Fruit fly (Drosophila melanogaster): ENCODE measurements around the gene Gyc76C.

DNA sequence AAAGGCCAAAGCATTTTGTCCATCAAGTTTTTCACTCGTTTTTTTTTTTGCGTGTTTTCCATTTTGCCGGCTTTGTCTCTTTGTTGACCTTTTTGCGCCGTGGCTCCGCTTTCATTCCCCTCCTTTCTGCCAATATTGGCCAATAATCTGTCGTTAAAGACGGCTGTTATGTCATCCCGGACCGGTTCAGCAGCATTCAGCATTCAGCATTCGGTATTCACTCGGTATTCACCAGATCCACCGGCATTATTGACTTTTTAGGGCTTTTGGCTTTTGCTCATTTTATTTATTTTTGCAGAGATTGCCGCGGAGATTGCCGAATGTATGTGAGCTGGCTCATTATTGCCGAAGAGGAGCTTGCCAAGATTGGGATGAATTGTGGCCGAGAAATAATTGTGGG, 90.0 kb downstream of the Gyc76C start:
- TF ChIP-seq ftz-f1 (GFP tag; optimal IDR thresholded peaks at IDR 0.05) = no peak
- TF ChIP-seq Trl (optimal IDR thresholded peaks at IDR 0.05) = no peak
- TF ChIP-seq Trl (GFP tag; optimal IDR thresholded peaks at IDR 0.05) = no peak
- TF ChIP-seq CG15479 (GFP tag; optimal IDR thresholded peaks at IDR 0.05) = no peak
- TF ChIP-seq CG12155 (GFP tag; optimal IDR thresholded peaks at IDR 0.05) = no peak
- TF ChIP-seq CG17612 (GFP tag; IDR thresholded peaks at IDR 0.05) = no peak
- no peak for TF ChIP-seq inv (GFP tag; IDR thresholded peaks at IDR 0.05; ENCODE audit: partially characterized antibody)
- no peak for TF ChIP-seq CG12942 (GFP tag; optimal IDR thresholded peaks at IDR 0.05)
- TF ChIP-seq CG8478 (optimal IDR thresholded peaks at IDR 0.05) = no peak
- no peak for TF ChIP-seq croc (GFP tag; conservative IDR thresholded peaks at IDR 0.05)
- no peak for TF ChIP-seq Oli (tag; optimal IDR thresholded peaks at IDR 0.05)
- TF ChIP-seq CG10565 (GFP tag; optimal IDR thresholded peaks at IDR 0.05) = no peak
